Worm (Caenorhabditis elegans): ENCODE results near the gene F45G2.9.

Gene F45G2.9

DNA sequence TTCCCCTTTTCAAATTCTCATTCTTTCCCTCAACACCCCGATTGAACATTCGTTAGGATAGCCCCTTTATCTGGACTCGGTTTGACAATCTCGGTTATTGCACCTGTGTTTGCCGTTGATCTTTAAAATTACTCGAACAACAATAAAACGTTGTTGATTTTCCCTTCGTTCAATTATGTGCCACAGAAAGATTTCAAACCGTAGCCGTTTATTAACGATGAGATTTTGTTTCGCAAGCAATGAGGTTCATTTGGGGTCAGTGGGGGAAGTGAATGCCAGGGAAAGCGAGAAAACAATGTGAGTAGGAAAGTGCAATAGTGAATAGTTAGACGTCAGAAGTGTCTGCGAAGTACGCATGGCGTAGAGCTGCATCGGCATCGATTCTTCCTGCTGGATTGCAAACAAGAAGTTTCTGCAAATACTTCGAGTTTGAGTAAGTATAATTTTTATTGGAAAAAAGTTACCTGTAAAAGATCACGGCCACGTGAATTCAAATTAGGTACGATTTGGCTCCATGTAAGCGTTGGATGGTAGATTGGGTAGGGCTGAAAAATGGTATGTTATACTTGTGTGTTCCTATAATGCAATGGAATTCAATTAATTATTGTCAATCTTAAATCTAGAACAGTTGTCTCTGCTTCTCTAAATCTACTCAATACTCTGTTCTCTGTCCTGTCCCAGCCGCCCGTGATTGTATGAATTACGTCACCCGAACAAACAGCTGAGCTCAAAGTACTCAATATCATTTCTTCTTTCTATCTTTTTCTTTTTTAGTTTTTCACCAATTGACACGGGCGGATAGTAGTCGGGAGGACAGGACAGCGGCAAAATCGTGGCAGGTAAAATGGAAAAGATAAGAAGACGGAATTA, 28.0 kb upstream of the F45G2.9 start, which contains the start of gene kel-3:
Gene kel-3, plus strand, starts transcription at position 328 of the 870 bp plus-strand sequence.
- peak; percentile 56 for TF ChIP-seq ZK546.5 (tag; optimal IDR thresholded peaks at IDR 0.05)
- TF ChIP-seq nhr-237 (tag; optimal IDR thresholded peaks at IDR 0.05): peak; percentile 20
- no peak for TF ChIP-seq lin-11 (tag; optimal IDR thresholded peaks at IDR 0.05)
- TF ChIP-seq lin-13 (GFP tag; optimal IDR thresholded peaks at IDR 0.05): peak; percentile 69
- peak; percentile 14 for TF ChIP-seq unc-55 (GFP tag; optimal IDR thresholded peaks at IDR 0.05)
- TF ChIP-seq ztf-4 (tag; optimal IDR thresholded peaks at IDR 0.05): peak; percentile 77
- peak; percentile 26 for TF ChIP-seq sem-4 (tag; optimal IDR thresholded peaks at IDR 0.05)
- TF ChIP-seq aly-2 (tag; optimal IDR thresholded peaks at IDR 0.05): peak; percentile 8
- no peak for TF ChIP-seq skn-1 (tag; optimal IDR thresholded peaks at IDR 0.05)
- TF ChIP-seq nhr-77 (tag; optimal IDR thresholded peaks at IDR 0.05): peak; percentile 23
- TF ChIP-seq nhr-6 (tag; optimal IDR thresholded peaks at IDR 0.05): peak; percentile 60
- TF ChIP-seq nhr-21 (tag; optimal IDR thresholded peaks at IDR 0.05): peak; percentile 86
- peak; percentile 53 for TF ChIP-seq blmp-1 (tag; optimal IDR thresholded peaks at IDR 0.05; ENCODE audit: insufficient read depth)
- no peak for TF ChIP-seq mab-5 (tag; optimal IDR thresholded peaks at IDR 0.05)
- peak; percentile 85 for TF ChIP-seq nhr-129 (tag; optimal IDR thresholded peaks at IDR 0.05)
- TF ChIP-seq ztf-1 (GFP tag; conservative IDR thresholded peaks at IDR 0.05): 0 out of 2 replicates have a peak, but pooled peaks have one; percentile 20
- TF ChIP-seq gmeb-1 (tag; optimal IDR thresholded peaks at IDR 0.05): peak; percentile 60
- TF ChIP-seq Y55F3AM.14 (GFP tag; optimal IDR thresholded peaks at IDR 0.05): peak; percentile 54
- no peak for TF ChIP-seq mbf-1 (tag; optimal IDR thresholded peaks at IDR 0.05)
- peak; percentile 33 for TF ChIP-seq nhr-10 (tag; optimal IDR thresholded peaks at IDR 0.05)
- TF ChIP-seq C34F6.9 (tag; optimal IDR thresholded peaks at IDR 0.05): peak; percentile 56
- peak; percentile 92 for TF ChIP-seq sma-9 (GFP tag; optimal IDR thresholded peaks at IDR 0.05)
- TF ChIP-seq sma-9 (tag; optimal IDR thresholded peaks at IDR 0.05): no peak
- no peak for TF ChIP-seq dmd-4 (tag; optimal IDR thresholded peaks at IDR 0.05)
- TF ChIP-seq egl-27 (tag; optimal IDR thresholded peaks at IDR 0.05): peak; percentile 28
- TF ChIP-seq nhr-23 (tag; optimal IDR thresholded peaks at IDR 0.05): no peak
- TF ChIP-seq nhr-25 (tag; optimal IDR thresholded peaks at IDR 0.05): peak; percentile 53
- no peak for TF ChIP-seq ceh-82 (tag; optimal IDR thresholded peaks at IDR 0.05)
- peak in 1 of 2 experiments; percentile 42 for TF ChIP-seq mdl-1 (tag; optimal IDR thresholded peaks at IDR 0.05)
- TF ChIP-seq lsy-2 (tag; optimal IDR thresholded peaks at IDR 0.05): peak; percentile 38 to 82
- TF ChIP-seq ama-1 (optimal IDR thresholded peaks at IDR 0.05): peak; percentile 96
- no peak for TF ChIP-seq lin-39 (tag; optimal IDR thresholded peaks at IDR 0.05)
- TF ChIP-seq crh-2 (tag; optimal IDR thresholded peaks at IDR 0.05): peak; percentile 90
- no peak for TF ChIP-seq unc-62 (GFP tag; optimal IDR thresholded peaks at IDR 0.05)
- TF ChIP-seq fos-1 (tag; optimal IDR thresholded peaks at IDR 0.05): peak; percentile 63
- TF ChIP-seq R02D3.7 (tag; optimal IDR thresholded peaks at IDR 0.05): no peak
- TF ChIP-seq alr-1 (tag; optimal IDR thresholded peaks at IDR 0.05): no peak
- TF ChIP-seq unc-39 (tag; optimal IDR thresholded peaks at IDR 0.05): no peak
- TF ChIP-seq ztf-11 (tag; optimal IDR thresholded peaks at IDR 0.05): no peak
- TF ChIP-seq ceh-16 (tag; optimal IDR thresholded peaks at IDR 0.05): no peak
- no peak for TF ChIP-seq elt-1 (tag; optimal IDR thresholded peaks at IDR 0.05)
- TF ChIP-seq nhr-12 (tag; optimal IDR thresholded peaks at IDR 0.05): no peak
- peak; percentile 66 for TF ChIP-seq sma-3 (GFP tag; optimal IDR thresholded peaks at IDR 0.05)
- no peak for TF ChIP-seq peb-1 (tag; optimal IDR thresholded peaks at IDR 0.05)
- TF ChIP-seq F13H6.1 (tag; optimal IDR thresholded peaks at IDR 0.05): peak; percentile 83
- no peak for TF ChIP-seq elt-3 (tag; optimal IDR thresholded peaks at IDR 0.05)
- peak; percentile 63 for TF ChIP-seq zag-1 (tag; optimal IDR thresholded peaks at IDR 0.05)
- no peak for TF ChIP-seq snpc-4 (tag; optimal IDR thresholded peaks at IDR 0.05)
- peak; percentile 64 for TF ChIP-seq nhr-11 (tag; optimal IDR thresholded peaks at IDR 0.05)
